Fruit fly (Drosophila melanogaster) whole organism, wandering third instar larva: ENCODE results near the gene CG8209.
A peak's percentile ranks its signal among the peaks of the same experiment; 100 is the strongest.

Experiments used
- CrebA ChIP-seq: fragments of 200-800 bp; sonication (Bioruptor generic); optimal IDR thresholded peaks from 2 replicates; lab custom pipeline; 2016; ENCODE audit warnings: missing biosample characterization, mild to moderate bottlenecking, missing genetic modification characterization, borderline replicate concordance
- Jra ChIP-seq: sonication (Bioruptor generic); optimal IDR thresholded peaks from 2 replicates; lab custom pipeline; 2016; ENCODE audit warnings: missing biosample characterization, missing genetic modification characterization
- N ChIP-seq: fragments of >200 bp; optimal IDR thresholded peaks from 2 replicates; lab custom pipeline; 2018; ENCODE audit warnings: missing biosample characterization, missing external identifiers, missing genetic modification characterization
- OdsH ChIP-seq: fragments of 200-800 bp; sonication (Bioruptor generic); optimal IDR thresholded peaks from 2 replicates; lab custom pipeline; 2016; ENCODE audit warnings: missing biosample characterization, mild to moderate bottlenecking, missing genetic modification characterization
- fru ChIP-seq: fragments of 200-800 bp; sonication (Bioruptor generic); optimal IDR thresholded peaks from 3 replicates; lab custom pipeline; 2016; ENCODE audit warnings: missing biosample characterization, mild to moderate bottlenecking, missing genetic modification characterization
- pan ChIP-seq: fragments of >200 bp; optimal IDR thresholded peaks from 2 replicates; lab custom pipeline; 2017
- psq ChIP-seq: fragments of 200-800 bp; sonication (Bioruptor generic); optimal IDR thresholded peaks from 3 replicates; lab custom pipeline; 2017; ENCODE audit warnings: missing biosample characterization, mild to moderate bottlenecking, missing genetic modification characterization, moderate library complexity

DNA sequence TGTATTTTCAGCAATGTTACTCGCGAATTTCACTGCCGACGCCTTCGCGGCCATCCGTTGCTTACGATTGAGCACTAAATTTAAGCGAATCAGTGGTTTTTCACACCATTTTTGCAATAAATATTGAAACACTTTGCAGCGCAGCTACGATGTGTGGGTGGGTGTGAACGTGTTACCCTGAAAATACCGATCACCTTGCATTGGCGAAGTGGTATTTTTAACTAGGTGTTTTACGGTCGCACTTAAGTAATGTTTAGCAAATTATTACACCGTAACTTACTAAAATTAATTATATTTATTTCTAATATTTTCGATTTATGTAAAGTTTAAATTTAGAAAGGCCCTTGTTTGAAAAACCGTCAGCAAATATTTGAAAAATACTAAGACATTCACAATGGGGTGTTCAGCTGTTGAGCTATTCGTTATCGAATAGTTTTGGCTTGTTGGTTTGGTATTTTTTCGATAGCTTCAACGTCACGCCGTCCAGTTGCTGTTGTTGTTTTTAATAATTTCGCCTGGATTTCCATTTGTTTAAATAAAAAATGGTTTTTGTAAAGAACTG lies 40.2 kb upstream of the CG8209 start, which contains the start of the genes syd and Srp9:
- TF ChIP-seq psq (GFP tag; lab: Kevin White, UChicago), result peak; percentile 63
- no peak for TF ChIP-seq Jra (GFP tag; lab: Kevin White, UChicago)
- no peak for TF ChIP-seq CrebA (GFP tag; lab: Kevin White, UChicago)
- TF ChIP-seq N, result no peak
- no peak for TF ChIP-seq OdsH (GFP tag; lab: Kevin White, UChicago)
- TF ChIP-seq pan (lab: Kevin White, UChicago), result no peak
- no peak for TF ChIP-seq fru (GFP tag; lab: Kevin White, UChicago)
